Worm (Caenorhabditis elegans): ENCODE data around the gene skr-14.

ce11 chrV:4432783-4433237, 11.4 kb upstream of the skr-14 start, which contains the start of gene Y47D7A.15:
- TF ChIP-seq pax-3 (tag; optimal IDR thresholded peaks at IDR 0.05) (no peak), lin-13 (GFP tag; optimal IDR thresholded peaks at IDR 0.05) (no peak), hlh-17 (GFP tag; optimal IDR thresholded peaks at IDR 0.05; ENCODE audit: borderline replicate concordance) (no peak), pqm-1 (tag; optimal IDR thresholded peaks at IDR 0.05) (no peak), nhr-12 (tag; optimal IDR thresholded peaks at IDR 0.05) (no peak), egl-13 (tag; optimal IDR thresholded peaks at IDR 0.05) (no peak), skn-1 (tag; optimal IDR thresholded peaks at IDR 0.05) (no peak), nhr-237 (tag; optimal IDR thresholded peaks at IDR 0.05) (no peak), sptf-1 (tag; optimal IDR thresholded peaks at IDR 0.05) (no peak), fos-1 (tag; optimal IDR thresholded peaks at IDR 0.05) (no peak), vab-15 (tag; optimal IDR thresholded peaks at IDR 0.05) (no peak), fkh-10 (GFP tag; optimal IDR thresholded peaks at IDR 0.05) (no peak), mef-2 (tag; optimal IDR thresholded peaks at IDR 0.05) (no peak), nhr-76 (tag; optimal IDR thresholded peaks at IDR 0.05) (no peak)

Measured in whole organism, L1 larva.